Fruit fly (Drosophila melanogaster) Kc167 (cell line): Measurements from ENCODE around the gene CG14106.

Source experiments
- Myc ChIP-seq: fragments of >200 bp; optimal IDR thresholded peaks from 2 replicates; lab custom pipeline; 2017; ENCODE audit warnings: missing external identifiers
- h ChIP-seq: fragments of >200 bp; optimal IDR thresholded peaks from 3 replicates; lab custom pipeline; 2018; ENCODE audit warnings: missing external identifiers
- psq ChIP-seq: fragments of >200 bp; optimal IDR thresholded peaks from 2 replicates; lab custom pipeline; 2017; ENCODE audit warnings: missing external identifiers

- TF ChIP-seq Myc (lab: Kevin White, UChicago) = no peak
- no peak for TF ChIP-seq psq (lab: Kevin White, UChicago)
- no peak for TF ChIP-seq h (lab: Kevin White, UChicago)
These were observed 47.8 kb downstream of the CG14106 start, which contains the start of gene CG14111 for dm6 chr3L:13377657-13378056.
